Fruit fly (Drosophila melanogaster) whole organism, embryonic: Measurements from ENCODE around the gene IleRS-m.

ENCODE experiments used
- Abd-B ChIP-seq: fragments of 200-800 bp; sonication (Bioruptor generic); optimal IDR thresholded peaks from 2 replicates; lab custom pipeline; 2018; ENCODE audit warnings: missing biosample characterization, mild to moderate bottlenecking, missing genetic modification characterization, moderate library complexity
- Antp ChIP-seq: fragments of 200-800 bp; sonication (Bioruptor generic); optimal IDR thresholded peaks from 3 replicates; lab custom pipeline; 2016; ENCODE audit warnings: missing biosample characterization, missing genetic modification characterization
- Asciz ChIP-seq: fragments of 200-800 bp; sonication (Bioruptor generic); optimal IDR thresholded peaks from 2 replicates; lab custom pipeline; 2017; ENCODE audit warnings: missing biosample characterization, mild to moderate bottlenecking, missing genetic modification characterization, missing genetic modification reagents
- Bgb ChIP-seq: fragments of 200-800 bp; sonication (Bioruptor generic); IDR thresholded peaks from 2 replicates; pipeline ENCODE4 v1.3.6; 2022; ENCODE audit warnings: missing biosample characterization, missing genetic modification characterization; ENCODE audit not compliant: partially characterized antibody
- CG11093 ChIP-seq: fragments of 200-800 bp; sonication (Bioruptor generic); IDR thresholded peaks from 3 replicates; pipeline ENCODE4 v1.3.6; 2022; ENCODE audit warnings: missing biosample characterization, missing genetic modification characterization
- CG11504 ChIP-seq: fragments of 200-800 bp; sonication (Bioruptor generic); optimal IDR thresholded peaks from 3 replicates; lab custom pipeline; 2019; ENCODE audit warnings: missing biosample characterization, mild to moderate bottlenecking, missing genetic modification characterization, moderate library complexity
- CG12071 ChIP-seq: fragments of 200-800 bp; sonication (Bioruptor generic); optimal IDR thresholded peaks from 3 replicates; lab custom pipeline; 2018; ENCODE audit warnings: missing biosample characterization, mild to moderate bottlenecking, missing genetic modification characterization
- CG13424 ChIP-seq: fragments of 200-800 bp; sonication (Bioruptor generic); optimal IDR thresholded peaks from 2 replicates; lab custom pipeline; 2019; ENCODE audit warnings: missing biosample characterization, mild to moderate bottlenecking, missing genetic modification characterization, moderate library complexity
- CG13894 ChIP-seq: fragments of 200-800 bp; sonication (Bioruptor generic); optimal IDR thresholded peaks from 3 replicates; lab custom pipeline; 2018; ENCODE audit warnings: missing biosample characterization, mild to moderate bottlenecking, missing genetic modification characterization, moderate library complexity
- CG14860 ChIP-seq: fragments of 200-800 bp; sonication (Bioruptor generic); IDR thresholded peaks from 3 replicates; pipeline ENCODE4 v1.3.6; 2022; ENCODE audit warnings: missing biosample characterization, missing genetic modification characterization; ENCODE audit not compliant: partially characterized antibody
- CG15011 ChIP-seq: fragments of 200-800 bp; sonication (Bioruptor generic); optimal IDR thresholded peaks from 3 replicates; lab custom pipeline; 2018; ENCODE audit warnings: missing biosample characterization, mild to moderate bottlenecking, missing genetic modification characterization
- CG15514 ChIP-seq: fragments of 200-800 bp; sonication (Bioruptor generic); optimal IDR thresholded peaks from 3 replicates; lab custom pipeline; 2017; ENCODE audit warnings: missing biosample characterization, missing genetic modification characterization, mild to moderate bottlenecking, moderate library complexity, missing genetic modification reagents
- CG1603 ChIP-seq: fragments of 200-800 bp; sonication (Bioruptor generic); optimal IDR thresholded peaks from 2 replicates; lab custom pipeline; 2019; ENCODE audit warnings: missing biosample characterization, mild to moderate bottlenecking, missing genetic modification characterization, moderate library complexity
- CG18476 ChIP-seq: fragments of 200-800 bp; sonication (Bioruptor generic); optimal IDR thresholded peaks from 2 replicates; lab custom pipeline; 2016; ENCODE audit warnings: missing biosample characterization, mild to moderate bottlenecking, missing genetic modification characterization
- CG2120 ChIP-seq: fragments of 200-800 bp; sonication (Bioruptor generic); optimal IDR thresholded peaks from 3 replicates; lab custom pipeline; 2016; ENCODE audit warnings: missing biosample characterization, missing genetic modification characterization
- CG3847 ChIP-seq: fragments of 200-800 bp; sonication (Bioruptor generic); IDR thresholded peaks from 2 replicates; pipeline ENCODE4 v1.3.6; 2022; ENCODE audit warnings: missing biosample characterization, missing genetic modification characterization
- CG42726 ChIP-seq: fragments of 200-800 bp; sonication (Bioruptor generic); IDR thresholded peaks from 2 replicates; pipeline ENCODE4 v1.3.6; 2022; ENCODE audit warnings: missing biosample characterization, missing genetic modification characterization; ENCODE audit not compliant: partially characterized antibody
- CG6175 ChIP-seq: fragments of 200-800 bp; sonication (Bioruptor generic); IDR thresholded peaks from 3 replicates; pipeline ENCODE4 v1.3.6; 2022; ENCODE audit warnings: missing biosample characterization, missing genetic modification characterization
- CG6689 ChIP-seq: fragments of 200-800 bp; sonication (Bioruptor generic); IDR thresholded peaks from 2 replicates; pipeline ENCODE4 v1.3.6; 2022; ENCODE audit warnings: missing biosample characterization, missing genetic modification characterization
- CG6765 ChIP-seq: fragments of 200-800 bp; sonication (Bioruptor generic); optimal IDR thresholded peaks from 3 replicates; lab custom pipeline; 2017; ENCODE audit warnings: missing biosample characterization, mild to moderate bottlenecking, missing genetic modification characterization
- CG6813 ChIP-seq: fragments of 200-800 bp; sonication (Bioruptor generic); optimal IDR thresholded peaks from 2 replicates; lab custom pipeline; 2017; ENCODE audit warnings: missing biosample characterization, missing genetic modification characterization, mild to moderate bottlenecking, moderate library complexity, missing genetic modification reagents
- CG7357 ChIP-seq: fragments of 200-800 bp; sonication (Bioruptor generic); IDR thresholded peaks from 3 replicates; pipeline ENCODE4 v1.3.6; 2022; ENCODE audit warnings: missing biosample characterization, missing genetic modification characterization
- CG7786 ChIP-seq: fragments of 200-800 bp; sonication (Bioruptor generic); optimal IDR thresholded peaks from 2 replicates; lab custom pipeline; 2016; ENCODE audit warnings: missing biosample characterization, missing genetic modification characterization
- CG7963 ChIP-seq: fragments of 200-800 bp; sonication (Bioruptor generic); IDR thresholded peaks from 3 replicates; pipeline ENCODE4 v1.3.6; 2022; ENCODE audit warnings: missing biosample characterization, missing genetic modification characterization; ENCODE audit not compliant: partially characterized antibody
- CG9797 ChIP-seq: fragments of 200-800 bp; sonication (Bioruptor generic); optimal IDR thresholded peaks from 3 replicates; lab custom pipeline; 2018; ENCODE audit warnings: missing biosample characterization, mild to moderate bottlenecking, missing genetic modification characterization
- CoRest ChIP-seq: fragments of 200-800 bp; sonication (Bioruptor generic); optimal IDR thresholded peaks from 3 replicates; lab custom pipeline; 2018; ENCODE audit warnings: missing biosample characterization, mild to moderate bottlenecking, missing genetic modification characterization, moderate library complexity
- E2f2 ChIP-seq: fragments of 200-800 bp; sonication (Bioruptor generic); IDR thresholded peaks from 2 replicates; pipeline ENCODE4 v1.3.6; 2022; ENCODE audit warnings: missing biosample characterization, missing genetic modification characterization
- Hmx ChIP-seq: fragments of 200-800 bp; sonication (Bioruptor generic); optimal IDR thresholded peaks from 2 replicates; lab custom pipeline; 2016; ENCODE audit warnings: missing biosample characterization, missing genetic modification characterization
- Nf-YB ChIP-seq: fragments of 200-800 bp; sonication (Bioruptor generic); optimal IDR thresholded peaks from 3 replicates; lab custom pipeline; 2019; ENCODE audit warnings: missing biosample characterization, mild to moderate bottlenecking, missing genetic modification characterization, moderate library complexity
- Ptx1 ChIP-seq: fragments of 200-800 bp; sonication (Bioruptor generic); IDR thresholded peaks from 2 replicates; pipeline ENCODE4 v1.3.6; 2022; ENCODE audit warnings: missing biosample characterization, missing genetic modification characterization
- Taf1 ChIP-seq: fragments of 200-800 bp; sonication (Bioruptor generic); IDR thresholded peaks from 2 replicates; pipeline ENCODE4 v1.3.6; 2022; ENCODE audit warnings: missing biosample characterization, missing genetic modification characterization
- al ChIP-seq: fragments of 200-800 bp; sonication (Bioruptor generic); IDR thresholded peaks from 2 replicates; pipeline ENCODE4 v1.3.6; 2022; ENCODE audit warnings: missing biosample characterization, missing genetic modification characterization
- ara ChIP-seq: fragments of 200-800 bp; sonication (Bioruptor generic); IDR thresholded peaks from 2 replicates; pipeline ENCODE4 v1.3.6; 2022; ENCODE audit warnings: missing biosample characterization, missing genetic modification characterization
- ato ChIP-seq: fragments of 200-800 bp; sonication (Bioruptor generic); IDR thresholded peaks from 2 replicates; pipeline ENCODE4 v1.3.6; 2022; ENCODE audit warnings: missing biosample characterization, missing genetic modification characterization; ENCODE audit not compliant: partially characterized antibody
- chm ChIP-seq: fragments of 200-800 bp; sonication (Bioruptor generic); IDR thresholded peaks from 2 replicates; pipeline ENCODE4 v1.3.6; 2022; ENCODE audit warnings: missing biosample characterization, missing genetic modification characterization
- dmrt99B ChIP-seq: fragments of 200-800 bp; sonication (Bioruptor generic); optimal IDR thresholded peaks from 2 replicates; lab custom pipeline; 2018; ENCODE audit warnings: missing biosample characterization, mild to moderate bottlenecking, missing genetic modification characterization, moderate library complexity
- fd102C ChIP-seq: fragments of 200-800 bp; sonication (Bioruptor generic); optimal IDR thresholded peaks from 2 replicates; lab custom pipeline; 2018; ENCODE audit warnings: missing biosample characterization, mild to moderate bottlenecking, missing genetic modification characterization, moderate library complexity
- fd3F ChIP-seq: fragments of 200-800 bp; sonication (Bioruptor generic); optimal IDR thresholded peaks from 2 replicates; lab custom pipeline; 2018; ENCODE audit warnings: missing biosample characterization, mild to moderate bottlenecking, missing genetic modification characterization, moderate library complexity
- ken ChIP-seq: fragments of 200-800 bp; sonication (Bioruptor generic); IDR thresholded peaks from 3 replicates; pipeline ENCODE4 v1.3.6; 2022; ENCODE audit warnings: missing biosample characterization, missing genetic modification characterization
- knrl ChIP-seq: fragments of 200-800 bp; sonication (Bioruptor generic); IDR thresholded peaks from 3 replicates; pipeline ENCODE4 v1.3.6; 2022; ENCODE audit warnings: missing biosample characterization, missing genetic modification characterization; ENCODE audit not compliant: partially characterized antibody
- lilli ChIP-seq: fragments of 200-800 bp; sonication (Bioruptor generic); optimal IDR thresholded peaks from 3 replicates; lab custom pipeline; 2016; ENCODE audit warnings: missing biosample characterization, missing genetic modification characterization
- pho ChIP-seq: fragments of 200-800 bp; sonication (Bioruptor generic); optimal IDR thresholded peaks from 2 replicates; lab custom pipeline; 2016; ENCODE audit warnings: missing biosample characterization, missing genetic modification characterization
- repo ChIP-seq: fragments of 200-800 bp; sonication (Bioruptor generic); optimal IDR thresholded peaks from 2 replicates; lab custom pipeline; 2016; ENCODE audit warnings: missing biosample characterization, missing genetic modification characterization
- sens-2 ChIP-seq: fragments of 200-800 bp; sonication (Bioruptor generic); IDR thresholded peaks from 2 replicates; pipeline ENCODE4 v1.3.6; 2022; ENCODE audit warnings: missing biosample characterization, missing genetic modification characterization
- sr ChIP-seq: fragments of 200-800 bp; sonication (Bioruptor generic); IDR thresholded peaks from 3 replicates; pipeline ENCODE4 v1.3.6; 2022; ENCODE audit warnings: missing biosample characterization, missing genetic modification characterization
- stwl ChIP-seq: fragments of 200-800 bp; sonication (Bioruptor generic); optimal IDR thresholded peaks from 3 replicates; lab custom pipeline; 2018; ENCODE audit warnings: missing biosample characterization, mild to moderate bottlenecking, missing genetic modification characterization, moderate library complexity
- sug ChIP-seq: fragments of 200-800 bp; optimal IDR thresholded peaks from 2 replicates; lab custom pipeline; 2019; ENCODE audit warnings: missing biosample characterization, mild to moderate bottlenecking, missing genetic modification characterization, moderate library complexity
- tap ChIP-seq: fragments of 200-800 bp; optimal IDR thresholded peaks from 3 replicates; lab custom pipeline; 2019; ENCODE audit warnings: missing biosample characterization, mild to moderate bottlenecking, missing genetic modification characterization, moderate library complexity
- tio ChIP-seq: fragments of 200-800 bp; sonication (Bioruptor generic); optimal IDR thresholded peaks from 2 replicates; lab custom pipeline; 2017; ENCODE audit warnings: missing biosample characterization, missing genetic modification characterization, inconsistent platforms
- unc-4 ChIP-seq: fragments of 200-800 bp; sonication (Bioruptor generic); IDR thresholded peaks from 2 replicates; pipeline ENCODE4 v1.3.6; 2022; ENCODE audit warnings: missing biosample characterization, missing genetic modification characterization; ENCODE audit not compliant: partially characterized antibody

Gene IleRS-m

dm6 chr3L:16146539-16146934 is 46.5 kb downstream of the IleRS-m start (continued):
- TF ChIP-seq fd3F (GFP tag; lab: Kevin White, UChicago) = peak; percentile 54
- no peak for TF ChIP-seq CG11504 (tag; lab: Kevin White, UChicago)
- TF ChIP-seq Antp (GFP tag; lab: Kevin White, UChicago) = no peak
- TF ChIP-seq sens-2 (GFP tag; lab: Robert Waterston, UW) = no peak
- peak; percentile 55 for TF ChIP-seq CG13424 (tag; lab: Kevin White, UChicago)
- TF ChIP-seq CoRest (tag; lab: Kevin White, UChicago) = peak; percentile 44
- no peak for TF ChIP-seq tio (GFP tag; lab: Kevin White, UChicago)
- TF ChIP-seq unc-4 (GFP tag; lab: Robert Waterston, UW) = no peak
- TF ChIP-seq Asciz = peak; percentile 7
- TF ChIP-seq CG2120 (GFP tag; lab: Kevin White, UChicago) = peak; percentile 71
- no peak for TF ChIP-seq chm
- peak; percentile 33 for TF ChIP-seq CG6765 (GFP tag; lab: Kevin White, UChicago)
- TF ChIP-seq Ptx1 = peak; percentile 63; the same call in 1 of the 2 replicates
- TF ChIP-seq tap (tag; lab: Kevin White, UChicago) = no peak
- TF ChIP-seq Hmx = no peak
- peak; percentile 3 for TF ChIP-seq Abd-B
- no peak for TF ChIP-seq CG11093 (GFP tag; lab: Robert Waterston, UW)
- no peak for TF ChIP-seq Bgb (GFP tag; lab: Robert Waterston, UW)
- TF ChIP-seq CG42726 (GFP tag; lab: Robert Waterston, UW) = no peak
- no peak for TF ChIP-seq knrl (GFP tag; lab: Robert Waterston, UW)
- TF ChIP-seq lilli (GFP tag; lab: Kevin White, UChicago) = peak; percentile 36
- TF ChIP-seq CG6813 (GFP tag; lab: Kevin White, UChicago) = no peak
- TF ChIP-seq CG7786 = no peak
- 0 out of 2 replicates have a peak, but pooled peaks have one; percentile 28 for TF ChIP-seq Taf1 (GFP tag; lab: Robert Waterston, UW)
- no peak for TF ChIP-seq fd102C (GFP tag; lab: Kevin White, UChicago)
- peak; percentile 4 for TF ChIP-seq CG15514 (GFP tag; lab: Kevin White, UChicago)
- no peak; the same call in none of the 2 replicates for TF ChIP-seq CG6689 (GFP tag; lab: Robert Waterston, UW)
- TF ChIP-seq stwl = no peak
- peak; percentile 63 for TF ChIP-seq al
- no peak for TF ChIP-seq ara (GFP tag; lab: Robert Waterston, UW)
- no peak for TF ChIP-seq CG6175 (GFP tag; lab: Robert Waterston, UW)
- TF ChIP-seq ken (GFP tag; lab: Robert Waterston, UW) = no peak
- TF ChIP-seq CG18476 (GFP tag; lab: Kevin White, UChicago) = peak; percentile 1
- TF ChIP-seq sug = peak; percentile 47
- no peak for TF ChIP-seq CG1603 (tag; lab: Kevin White, UChicago)
- TF ChIP-seq CG15011 = no peak
- peak; percentile 5 for TF ChIP-seq pho (GFP tag; lab: Kevin White, UChicago)
- peak; percentile 45 for TF ChIP-seq CG13894 (tag; lab: Kevin White, UChicago)
- peak; percentile 39 for TF ChIP-seq dmrt99B (tag; lab: Kevin White, UChicago)
- TF ChIP-seq CG7357 (GFP tag; lab: Robert Waterston, UW) = 0 out of 3 replicates have a peak, but pooled peaks have one; percentile 17
- TF ChIP-seq CG9797 (GFP tag; lab: Kevin White, UChicago) = no peak
- TF ChIP-seq CG3847 (GFP tag; lab: Robert Waterston, UW) = 0 out of 2 replicates have a peak, but pooled peaks have one; percentile 26
- TF ChIP-seq Nf-YB (GFP tag; lab: Kevin White, UChicago) = no peak
- no peak for TF ChIP-seq CG14860 (GFP tag; lab: Robert Waterston, UW)
- no peak for TF ChIP-seq E2f2 (GFP tag; lab: Robert Waterston, UW)
- TF ChIP-seq CG7963 = no peak
- TF ChIP-seq sr (GFP tag; lab: Robert Waterston, UW) = peak; percentile 37; the same call in 1 of the 3 replicates
- TF ChIP-seq CG12071 (GFP tag; lab: Kevin White, UChicago) = no peak
- TF ChIP-seq repo = no peak
- TF ChIP-seq ato (GFP tag; lab: Robert Waterston, UW) = no peak
